Fruit fly (Drosophila melanogaster): ENCODE data around the gene bsh.

The bsh gene

DNA sequence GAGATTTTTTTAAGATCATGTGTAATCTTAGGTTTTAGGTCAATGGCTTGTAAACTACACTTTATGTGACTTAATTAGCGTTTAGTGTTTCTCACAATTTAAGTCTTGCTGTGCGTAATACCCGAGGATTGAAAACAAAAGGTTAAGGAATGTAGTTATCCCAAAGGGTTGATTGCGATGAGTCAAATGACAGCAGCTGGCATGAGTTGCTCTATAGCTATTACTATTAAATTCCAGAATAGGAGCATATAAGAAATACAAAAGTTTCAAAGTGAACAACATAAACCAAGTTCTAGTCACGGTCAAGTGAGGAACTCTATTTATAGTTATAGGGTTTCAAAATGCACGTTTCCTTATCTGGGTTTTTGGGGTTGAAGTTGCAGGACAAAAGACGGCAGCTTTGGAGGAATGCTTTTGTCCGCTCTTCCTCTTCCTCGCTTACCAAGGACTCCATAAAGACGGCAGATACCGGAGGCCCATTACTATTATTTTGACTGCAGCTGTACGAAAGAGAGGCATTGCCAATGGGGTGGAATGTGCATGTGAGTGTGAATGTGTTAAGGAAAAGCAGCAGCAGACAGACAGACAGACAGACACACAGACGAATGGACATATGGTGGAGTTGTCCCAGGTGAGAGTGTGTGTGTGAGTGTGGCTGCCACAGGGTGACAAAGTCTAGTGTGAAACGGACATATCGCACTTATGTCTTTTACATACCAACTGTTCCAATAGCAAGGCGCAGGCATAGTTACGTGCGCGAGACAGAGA is 21.9 kb upstream of the bsh start (continued):
- no peak for TF ChIP-seq Smox (GFP tag; optimal IDR thresholded peaks at IDR 0.05)
- TF ChIP-seq CG32006 (GFP tag; optimal IDR thresholded peaks at IDR 0.05) = peak; percentile 68
- TF ChIP-seq Eip75B (GFP tag; optimal IDR thresholded peaks at IDR 0.05) = peak; percentile 22
- TF ChIP-seq CG6854 (GFP tag; optimal IDR thresholded peaks at IDR 0.05) = no peak
- TF ChIP-seq esn (GFP tag; optimal IDR thresholded peaks at IDR 0.05) = peak; percentile 45
- no peak for TF ChIP-seq CG34406 (GFP tag; optimal IDR thresholded peaks at IDR 0.05)
- no peak for TF ChIP-seq vri (GFP tag; optimal IDR thresholded peaks at IDR 0.05)
- TF ChIP-seq CG11762 (GFP tag; optimal IDR thresholded peaks at IDR 0.05; ENCODE audit: insufficient read depth) = no peak
- TF ChIP-seq eg (GFP tag; IDR thresholded peaks at IDR 0.05) = 0 out of 3 replicates have a peak, but pooled peaks have one; percentile 37
- peak; percentile 6 for TF ChIP-seq net (GFP tag; optimal IDR thresholded peaks at IDR 0.05)

DNA sequence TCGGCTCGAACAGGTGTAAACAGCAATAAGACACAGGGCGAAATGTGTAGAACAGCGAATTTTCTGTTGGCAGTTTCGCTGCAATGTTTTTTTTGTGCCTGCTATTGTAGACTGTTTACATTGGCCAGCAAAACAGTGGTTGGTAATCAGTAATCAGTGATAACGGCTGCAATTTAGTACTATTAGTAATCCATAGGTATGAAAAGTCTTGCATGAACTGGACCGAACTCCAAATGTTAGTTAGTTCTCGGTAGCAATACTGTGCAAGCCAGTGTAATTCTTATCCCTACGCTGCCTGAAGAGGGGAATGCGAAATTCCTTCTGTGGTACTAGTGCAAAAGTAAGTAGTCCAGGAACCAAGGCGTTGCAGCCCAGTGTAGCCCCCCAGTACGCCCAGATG is 19.9 kb upstream of the bsh start:
- TF ChIP-seq achi (GFP tag; optimal IDR thresholded peaks at IDR 0.05) = no peak
- no peak for TF ChIP-seq Eip75B (GFP tag; optimal IDR thresholded peaks at IDR 0.05)
- no peak for TF ChIP-seq CG8319 (GFP tag; optimal IDR thresholded peaks at IDR 0.05)
- peak; percentile 56; the same call in 2 of the 3 replicates for TF ChIP-seq CG6163 (GFP tag; IDR thresholded peaks at IDR 0.05)
- TF ChIP-seq Blimp-1 (GFP tag; optimal IDR thresholded peaks at IDR 0.05) = no peak
- TF ChIP-seq Hr4 (GFP tag; optimal IDR thresholded peaks at IDR 0.05) = no peak
- peak; percentile 18 for TF ChIP-seq pdm3 (GFP tag; optimal IDR thresholded peaks at IDR 0.05)
- TF ChIP-seq CG34406 (GFP tag; optimal IDR thresholded peaks at IDR 0.05) = no peak
- TF ChIP-seq Ets96B (tag; optimal IDR thresholded peaks at IDR 0.05) = peak; percentile 1
- no peak for TF ChIP-seq dac (GFP tag; optimal IDR thresholded peaks at IDR 0.05)
- TF ChIP-seq cyc (GFP tag; optimal IDR thresholded peaks at IDR 0.05) = no peak
- no peak for TF ChIP-seq Sox102F (GFP tag; optimal IDR thresholded peaks at IDR 0.05)
- TF ChIP-seq CG15336 (GFP tag; IDR thresholded peaks at IDR 0.05) = 0 out of 2 replicates have a peak, but pooled peaks have one; percentile 38
- TF ChIP-seq acj6 (GFP tag; optimal IDR thresholded peaks at IDR 0.05) = peak; percentile 13
- TF ChIP-seq Eip78C (GFP tag) = peak; percentile 76
- no peak for TF ChIP-seq CG6808 (GFP tag; optimal IDR thresholded peaks at IDR 0.05)
- no peak for TF ChIP-seq CG10669 (GFP tag; optimal IDR thresholded peaks at IDR 0.05)
- TF ChIP-seq vri (GFP tag; optimal IDR thresholded peaks at IDR 0.05) = no peak
- TF ChIP-seq fkh (GFP tag; optimal IDR thresholded peaks at IDR 0.05) = no peak
- peak; percentile 19 for TF ChIP-seq fd59A (GFP tag; optimal IDR thresholded peaks at IDR 0.05)
- peak; percentile 25 for TF ChIP-seq CG32006 (GFP tag; optimal IDR thresholded peaks at IDR 0.05)
- TF ChIP-seq Lpt (GFP tag; optimal IDR thresholded peaks at IDR 0.05) = no peak
- TF ChIP-seq CG6854 (GFP tag; optimal IDR thresholded peaks at IDR 0.05) = no peak
- no peak for TF ChIP-seq topi (GFP tag; optimal IDR thresholded peaks at IDR 0.05)
- 0 out of 3 replicates have a peak, but pooled peaks have one; percentile 34 for TF ChIP-seq eg (GFP tag; IDR thresholded peaks at IDR 0.05)
- TF ChIP-seq CG11762 (GFP tag; optimal IDR thresholded peaks at IDR 0.05; ENCODE audit: insufficient read depth) = no peak
- TF ChIP-seq CG8632 (GFP tag; optimal IDR thresholded peaks at IDR 0.05) = no peak
- TF ChIP-seq CG31627 (GFP tag; optimal IDR thresholded peaks at IDR 0.05) = no peak
- TF ChIP-seq net (GFP tag; optimal IDR thresholded peaks at IDR 0.05) = peak; percentile 11
- peak; percentile 28 for TF ChIP-seq CG1621 (tag; optimal IDR thresholded peaks at IDR 0.05)
- no peak for TF ChIP-seq OdsH (GFP tag; optimal IDR thresholded peaks at IDR 0.05)
- TF ChIP-seq CG8119 (GFP tag; IDR thresholded peaks at IDR 0.05) = peak; percentile 61; the same call in 2 of the 3 replicates

DNA sequence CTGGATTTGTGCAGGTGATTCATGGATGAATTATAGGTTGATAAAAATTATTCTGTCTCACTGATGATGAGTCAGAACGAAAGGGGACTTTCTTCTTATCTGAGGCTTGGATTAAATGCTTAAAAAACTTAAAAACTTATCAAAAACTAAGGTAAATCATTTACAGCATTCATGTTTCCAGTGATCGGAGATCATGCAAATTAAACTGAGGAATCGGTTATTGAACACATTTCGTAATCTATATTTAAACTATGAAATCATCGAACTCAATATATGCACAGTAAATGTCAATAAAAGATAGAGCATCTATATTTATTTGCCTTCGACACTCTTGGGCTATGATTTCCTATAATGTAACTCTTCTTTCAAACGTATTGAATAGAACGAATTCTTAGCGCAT is 19.1 kb upstream of the bsh start:
- TF ChIP-seq Gug (GFP tag; IDR thresholded peaks at IDR 0.05) (no peak), Eip78C (GFP tag) (peak; percentile 59)
